Worm (Caenorhabditis elegans) whole organism, midembryonic: Measurements from ENCODE around the gene slo-2.

Experiments used
- T22C8.4 ChIP-seq: fragments of 200-800 bp; sonication (Bioruptor generic); IDR thresholded peaks from 2 replicates; pipeline ENCODE4 v1.3.6; 2022; ENCODE audit warnings: missing genetic modification characterization, missing compliant biosample characterization
- cog-1 ChIP-seq: sonication (generic microtip); optimal IDR thresholded peaks from 2 replicates; lab custom pipeline; 2016; ENCODE audit warnings: missing genetic modification characterization, missing compliant biosample characterization
- flt-1 ChIP-seq: fragments of 200-800 bp; sonication (Bioruptor generic); IDR thresholded peaks from 2 replicates; pipeline ENCODE4 v1.3.6; 2022; ENCODE audit warnings: missing genetic modification characterization, missing compliant biosample characterization
- klf-2 ChIP-seq: fragments of 200-800 bp; sonication (Bioruptor generic); conservative IDR thresholded peaks from 2 replicates; pipeline ENCODE4 v1.3.6; 2022; ENCODE audit warnings: missing genetic modification reagents, missing genetic modification characterization, missing compliant biosample characterization
- med-1 ChIP-seq: sonication (generic microtip); optimal IDR thresholded peaks from 2 replicates; lab custom pipeline; 2017; ENCODE audit warnings: missing genetic modification characterization, mild to moderate bottlenecking, missing compliant biosample characterization, antibody characterized with exemption, missing genetic modification reagents; ENCODE audit not compliant: insufficient read depth
- ref-1 ChIP-seq: fragments of 200-800 bp; sonication (Bioruptor generic); conservative IDR thresholded peaks from 2 replicates; pipeline ENCODE4 v1.3.6; 2022; ENCODE audit warnings: missing genetic modification reagents, missing genetic modification characterization, missing compliant biosample characterization
- tab-1 ChIP-seq: fragments of 200-800 bp; sonication (Bioruptor generic); IDR thresholded peaks from 2 replicates; pipeline ENCODE4 v1.3.6; 2022; ENCODE audit warnings: missing genetic modification characterization, missing compliant biosample characterization
- ztf-23 ChIP-seq: fragments of 200-800 bp; sonication (Bioruptor generic); IDR thresholded peaks from 2 replicates; pipeline ENCODE4 v1.3.6; 2022; ENCODE audit warnings: missing genetic modification reagents, missing genetic modification characterization, missing compliant biosample characterization
- ztf-29 ChIP-seq: fragments of 200-800 bp; sonication (Bioruptor generic); IDR thresholded peaks from 2 replicates; pipeline ENCODE4 v1.3.6; 2022; ENCODE audit warnings: missing genetic modification reagents, missing genetic modification characterization, missing compliant biosample characterization

slo-2 gene

ce11 chrX:11383359-11383758 lies 22.4 kb downstream of the slo-2 start:
- TF ChIP-seq cog-1 (tag; lab: Kevin White, UChicago) (no peak), ztf-23 (GFP tag; lab: Robert Waterston, UW) (no peak), flt-1 (GFP tag; lab: Robert Waterston, UW) (no peak), ztf-29 (no peak), klf-2 (no peak), tab-1 (GFP tag; lab: Robert Waterston, UW) (no peak), ref-1 (GFP tag; lab: Robert Waterston, UW) (no peak), T22C8.4 (GFP tag; lab: Robert Waterston, UW) (no peak), med-1 (no peak)

ce11 chrX:11379135-11379781 lies 26.5 kb downstream of the slo-2 start:
- no peak for TF ChIP-seq ztf-23 (GFP tag; lab: Robert Waterston, UW)
- peak; percentile 9 for TF ChIP-seq cog-1 (tag; lab: Kevin White, UChicago)
- no peak for TF ChIP-seq flt-1 (GFP tag; lab: Robert Waterston, UW)
- TF ChIP-seq ztf-29, result no peak

ce11 chrX:11377370-11377769 lies 28.4 kb downstream of the slo-2 start, which contains the start of gene tni-1:
tni-1 (minus strand) TSS chrX:11377470.
- TF ChIP-seq med-1 (no peak), T22C8.4 (GFP tag; lab: Robert Waterston, UW) (no peak), tab-1 (GFP tag; lab: Robert Waterston, UW) (no peak), klf-2 (no peak), ztf-29 (no peak), flt-1 (GFP tag; lab: Robert Waterston, UW) (no peak), ztf-23 (GFP tag; lab: Robert Waterston, UW) (no peak), cog-1 (tag; lab: Kevin White, UChicago) (no peak), ref-1 (GFP tag; lab: Robert Waterston, UW) (no peak)

- TF ChIP-seq tab-1 (GFP tag; lab: Robert Waterston, UW) (no peak), cog-1 (tag; lab: Kevin White, UChicago) (no peak)
These were observed 30.2 kb downstream of the slo-2 start, which contains the start of gene F42E11.3 for ce11 chrX:11375509-11375908. F42E11.3 (minus strand) TSS chrX:11375609.

DNA sequence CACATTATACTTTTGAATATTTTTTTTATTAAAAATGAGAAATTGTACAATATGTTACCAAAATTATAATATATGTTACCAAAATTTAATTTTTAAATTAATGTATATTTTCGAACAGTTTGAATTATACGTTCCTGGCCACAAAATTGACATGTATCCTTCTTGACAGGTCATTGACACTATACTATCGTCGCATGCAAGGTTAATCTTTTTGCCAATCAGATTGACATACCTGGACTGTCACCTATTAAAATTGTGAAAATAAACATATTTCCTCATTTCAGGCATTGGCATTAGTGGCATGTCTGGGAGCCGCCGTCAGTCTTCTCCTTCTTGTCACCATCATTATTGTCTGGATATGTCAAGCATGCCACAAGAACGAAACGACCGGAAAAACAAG lies 35.6 kb downstream of the slo-2 start:
- TF ChIP-seq ztf-29, result no peak
- TF ChIP-seq T22C8.4 (GFP tag; lab: Robert Waterston, UW), result no peak
- TF ChIP-seq klf-2, result no peak
- no peak for TF ChIP-seq med-1
- no peak for TF ChIP-seq cog-1 (tag; lab: Kevin White, UChicago)
- no peak for TF ChIP-seq tab-1 (GFP tag; lab: Robert Waterston, UW)

DNA sequence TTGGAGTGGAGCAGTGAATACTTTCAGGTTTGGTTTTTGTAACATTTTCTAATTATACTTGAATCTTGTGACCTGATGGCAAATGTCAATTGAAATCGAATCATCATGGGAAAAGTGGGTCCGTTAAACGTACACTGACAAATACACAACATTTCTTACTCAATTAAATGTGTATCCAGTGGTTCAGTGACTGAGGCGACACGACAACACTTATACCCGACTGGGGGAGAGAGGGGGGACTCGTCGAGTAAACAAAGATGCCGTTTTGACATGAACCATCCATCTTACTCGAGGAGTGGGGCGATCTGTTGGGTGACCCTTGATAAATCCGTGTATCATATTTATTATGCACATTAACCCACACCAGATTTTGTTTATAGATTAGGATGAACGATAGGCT lies 36.9 kb downstream of the slo-2 start:
- peak; percentile 73 for TF ChIP-seq cog-1 (tag; lab: Kevin White, UChicago)
- 0 out of 2 replicates have a peak, but pooled peaks have one; percentile 13 for TF ChIP-seq flt-1 (GFP tag; lab: Robert Waterston, UW)
- TF ChIP-seq med-1, result no peak

ce11 chrX:11368417-11368816 lies 37.3 kb downstream of the slo-2 start, which contains the start of gene ttyh-1:
ttyh-1 (plus strand) TSS chrX:11368717.
- no peak for TF ChIP-seq ref-1 (GFP tag; lab: Robert Waterston, UW)
- no peak for TF ChIP-seq T22C8.4 (GFP tag; lab: Robert Waterston, UW)
- TF ChIP-seq med-1, result no peak
- no peak for TF ChIP-seq flt-1 (GFP tag; lab: Robert Waterston, UW)
- TF ChIP-seq klf-2, result no peak
- no peak for TF ChIP-seq ztf-23 (GFP tag; lab: Robert Waterston, UW)
- TF ChIP-seq tab-1 (GFP tag; lab: Robert Waterston, UW), result no peak

DNA sequence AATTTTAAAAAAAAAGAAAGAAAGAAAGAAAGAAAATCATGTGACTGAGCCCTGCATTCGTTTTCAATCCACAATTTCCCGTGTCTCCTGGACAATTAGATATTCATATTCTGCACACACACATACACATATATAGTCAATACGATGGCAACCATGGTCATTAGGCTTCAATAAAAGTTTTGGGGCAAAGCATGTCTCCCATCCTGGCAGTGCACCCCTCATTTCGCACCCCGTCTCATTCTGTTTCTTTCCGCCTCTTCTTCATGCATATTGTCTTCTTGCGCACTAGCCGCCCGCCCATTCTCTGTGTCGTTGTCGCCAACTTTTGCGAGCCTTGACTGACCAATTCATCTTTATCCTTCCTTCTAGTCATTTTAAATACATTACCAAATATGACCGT lies 38.1 kb downstream of the slo-2 start:
- TF ChIP-seq klf-2 (no peak), tab-1 (GFP tag; lab: Robert Waterston, UW) (0 out of 2 replicates have a peak, but pooled peaks have one; percentile 10), ztf-29 (no peak), cog-1 (tag; lab: Kevin White, UChicago) (no peak), med-1 (no peak), T22C8.4 (GFP tag; lab: Robert Waterston, UW) (no peak), ztf-23 (GFP tag; lab: Robert Waterston, UW) (no peak), ref-1 (GFP tag; lab: Robert Waterston, UW) (no peak)

DNA sequence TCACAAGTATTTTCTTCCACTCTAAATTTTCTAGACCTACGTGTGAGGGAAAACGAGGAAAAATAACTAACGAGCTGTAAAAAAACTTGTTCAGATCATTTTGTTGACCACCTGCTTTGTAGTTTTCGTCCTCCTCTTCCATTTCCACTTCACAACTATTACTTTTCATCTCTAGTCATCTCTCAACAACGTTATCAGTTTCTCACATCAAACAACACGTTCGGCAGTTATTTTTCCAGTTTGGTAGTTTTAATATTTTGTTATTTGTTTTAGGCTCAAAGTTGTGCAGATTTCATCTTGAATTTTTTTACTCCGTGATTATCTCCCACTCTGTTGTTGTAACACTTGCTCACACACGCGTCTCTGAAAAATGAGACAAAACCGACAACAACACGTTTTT lies 38.6 kb downstream of the slo-2 start:
- TF ChIP-seq flt-1 (GFP tag; lab: Robert Waterston, UW) (no peak), klf-2 (no peak), med-1 (no peak), T22C8.4 (GFP tag; lab: Robert Waterston, UW) (no peak), ztf-23 (GFP tag; lab: Robert Waterston, UW) (no peak), tab-1 (GFP tag; lab: Robert Waterston, UW) (no peak), ztf-29 (no peak), ref-1 (GFP tag; lab: Robert Waterston, UW) (no peak), cog-1 (tag; lab: Kevin White, UChicago) (no peak)

ce11 chrX:11365995-11366394 lies 39.7 kb downstream of the slo-2 start:
- TF ChIP-seq ztf-23 (GFP tag; lab: Robert Waterston, UW) (no peak), flt-1 (GFP tag; lab: Robert Waterston, UW) (0 out of 2 replicates have a peak, but pooled peaks have one; percentile 30), T22C8.4 (GFP tag; lab: Robert Waterston, UW) (peak; percentile 56; the same call in 1 of the 2 replicates)

DNA sequence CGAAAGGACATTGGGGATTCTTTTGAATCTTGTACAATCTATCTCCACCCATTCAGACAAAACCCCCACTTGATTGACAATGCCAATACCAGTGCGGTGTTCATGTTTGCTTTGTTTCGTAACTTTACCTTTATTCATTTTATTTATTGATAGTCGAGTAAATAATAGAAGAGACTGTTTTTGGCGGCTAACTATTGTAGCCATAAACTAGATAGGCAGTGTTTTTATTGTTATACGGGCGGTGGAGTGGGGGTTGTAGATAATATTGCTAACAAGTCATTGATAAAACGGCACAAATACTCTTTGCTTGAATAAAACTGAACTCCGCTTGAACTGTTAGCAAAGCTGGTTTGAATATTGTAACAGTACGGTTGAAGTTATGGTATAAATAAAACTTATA lies 40.8 kb downstream of the slo-2 start:
- no peak for TF ChIP-seq cog-1 (tag; lab: Kevin White, UChicago)
